Fruit fly (Drosophila melanogaster): ENCODE measurements around the gene Cdk8.
A peak's percentile ranks its signal among the peaks of the same experiment; 100 is the strongest.

The Cdk8 gene

DNA sequence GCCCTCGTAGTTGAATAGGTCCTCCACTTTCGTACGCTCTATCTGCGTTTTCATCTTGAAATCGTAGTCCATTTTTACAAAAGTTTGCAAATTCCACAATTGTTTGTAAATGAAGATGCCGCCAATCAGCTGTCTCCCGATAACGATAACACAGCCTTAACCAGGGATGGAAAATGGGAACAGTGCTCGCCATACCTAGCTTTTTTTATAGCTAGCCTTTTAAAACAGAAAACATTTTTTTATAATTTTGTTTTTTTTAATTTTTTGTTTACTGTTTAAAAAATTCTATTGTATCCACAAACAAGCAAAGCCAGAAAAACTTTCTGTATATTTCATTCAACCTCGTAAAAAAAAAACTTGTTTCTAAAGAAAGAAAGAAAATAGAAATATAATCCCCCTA lies at the start of gene Cdk8 (continued):
- TF ChIP-seq E2f1 (GFP tag; IDR thresholded peaks at IDR 0.05) (peak; percentile 19; the same call in 1 of the 2 replicates), Camta (GFP tag; optimal IDR thresholded peaks at IDR 0.05) (no peak), scrt (GFP tag; optimal IDR thresholded peaks at IDR 0.05) (no peak), CG12744 (GFP tag; optimal IDR thresholded peaks at IDR 0.05) (peak; percentile 35), ato (GFP tag; IDR thresholded peaks at IDR 0.05; ENCODE audit: partially characterized antibody) (no peak), sqz (GFP tag; optimal IDR thresholded peaks at IDR 0.05) (no peak), Sox102F (GFP tag; optimal IDR thresholded peaks at IDR 0.05) (no peak), ara (GFP tag; IDR thresholded peaks at IDR 0.05) (no peak), CG14860 (GFP tag; IDR thresholded peaks at IDR 0.05; ENCODE audit: partially characterized antibody) (no peak), Dbx (GFP tag; IDR thresholded peaks at IDR 0.05) (peak; percentile 39; the same call in 1 of the 3 replicates), dmrt11E (tag; optimal IDR thresholded peaks at IDR 0.05) (no peak), CG6254 (GFP tag; optimal IDR thresholded peaks at IDR 0.05) (no peak), trem (tag; optimal IDR thresholded peaks at IDR 0.05) (peak; percentile 13), cato (GFP tag; optimal IDR thresholded peaks at IDR 0.05; ENCODE audit: borderline replicate concordance) (no peak), CG15073 (GFP tag; optimal IDR thresholded peaks at IDR 0.05) (no peak), Kr (GFP tag; optimal IDR thresholded peaks at IDR 0.05) (no peak), Chrac-16 (GFP tag; optimal IDR thresholded peaks at IDR 0.05) (peak; percentile 13), Hsf (GFP tag; optimal IDR thresholded peaks at IDR 0.05) (no peak), D (optimal IDR thresholded peaks at IDR 0.05) (no peak), D (GFP tag; optimal IDR thresholded peaks at IDR 0.05) (no peak), CTCF (GFP tag; optimal IDR thresholded peaks at IDR 0.05) (no peak), ranshi (GFP tag; IDR thresholded peaks at IDR 0.05) (no peak), gce (GFP tag; IDR thresholded peaks at IDR 0.05) (no peak), sens (GFP tag) (peak; percentile 84), CG10267 (tag; optimal IDR thresholded peaks at IDR 0.05) (peak; percentile 43), Vsx1 (GFP tag; optimal IDR thresholded peaks at IDR 0.05) (no peak), C15 (GFP tag; IDR thresholded peaks at IDR 0.05) (no peak), CG6683 (GFP tag; optimal IDR thresholded peaks at IDR 0.05) (no peak), CG6689 (GFP tag; IDR thresholded peaks at IDR 0.05) (no peak), B-H1 (GFP tag; IDR thresholded peaks at IDR 0.05) (no peak), grau (tag; optimal IDR thresholded peaks at IDR 0.05) (peak; percentile 44), nmo (GFP tag; optimal IDR thresholded peaks at IDR 0.05) (peak; percentile 28), fd96Cb (tag; optimal IDR thresholded peaks at IDR 0.05) (peak; percentile 14), Mrtf (GFP tag; IDR thresholded peaks at IDR 0.05) (no peak), CG6175 (GFP tag; IDR thresholded peaks at IDR 0.05) (no peak), Blimp-1 (GFP tag; optimal IDR thresholded peaks at IDR 0.05) (no peak), CG12942 (GFP tag; optimal IDR thresholded peaks at IDR 0.05) (peak; percentile 25), CG12236 (GFP tag; optimal IDR thresholded peaks at IDR 0.05) (no peak), tap (tag; optimal IDR thresholded peaks at IDR 0.05) (peak; percentile 12), D19A (tag; optimal IDR thresholded peaks at IDR 0.05) (no peak), CG6272 (GFP tag; IDR thresholded peaks at IDR 0.05) (no peak), CG11456 (GFP tag; IDR thresholded peaks at IDR 0.05) (no peak), CG4820 (GFP tag; optimal IDR thresholded peaks at IDR 0.05) (no peak), CG42726 (GFP tag; IDR thresholded peaks at IDR 0.05; ENCODE audit: partially characterized antibody) (no peak), MESR4 (GFP tag; optimal IDR thresholded peaks at IDR 0.05) (peak; percentile 26), CG34422 (GFP tag; IDR thresholded peaks at IDR 0.05) (peak; percentile 51; the same call in 1 of the 3 replicates), lab (GFP tag; optimal IDR thresholded peaks at IDR 0.05) (peak; percentile 29), pzg (GFP tag; optimal IDR thresholded peaks at IDR 0.05) (peak; percentile 47), CG43689 (GFP tag; IDR thresholded peaks at IDR 0.05) (no peak), tll (GFP tag; optimal IDR thresholded peaks at IDR 0.05) (no peak), pnt (GFP tag; optimal IDR thresholded peaks at IDR 0.05) (no peak), CkIIα-i1 (GFP tag; IDR thresholded peaks at IDR 0.05) (no peak)

Data from whole organism, embryonic.